Worm (Caenorhabditis elegans) whole organism, early embryonic: Measurements from ENCODE around the gene Y17G7B.8.

ENCODE experiments used
- ama-1 ChIP-seq: fragments of 150-350 bp; optimal IDR thresholded peaks from 2 replicates; lab custom pipeline; 2014
- flt-1 ChIP-seq: fragments of 200-800 bp; sonication (Bioruptor generic); IDR thresholded peaks from 2 replicates; pipeline ENCODE4 v1.3.6; 2022; ENCODE audit warnings: missing genetic modification characterization, missing compliant biosample characterization
- hmbx-1 ChIP-seq: sonication (generic microtip); optimal IDR thresholded peaks from 2 replicates; lab custom pipeline; 2016; ENCODE audit warnings: mild to moderate bottlenecking, missing genetic modification characterization, missing compliant biosample characterization

ce11 chrII:12005981-12006380, 21.6 kb downstream of the Y17G7B.8 start:
- no peak for TF ChIP-seq hmbx-1 (tag; lab: Kevin White, UChicago)
- no peak for TF ChIP-seq flt-1 (GFP tag; lab: Robert Waterston, UW)
- TF ChIP-seq ama-1 (lab: Kevin White, UChicago): no peak
